Fruit fly (Drosophila melanogaster): ENCODE measurements around the gene CycT.

Gene CycT

dm6 chr3L:17566335-17567242 lies 9.0 kb upstream of the CycT start (continued):
- TF ChIP-seq CG9932 (GFP tag; IDR thresholded peaks at IDR 0.05) (no peak), CG3995 (GFP tag; optimal IDR thresholded peaks at IDR 0.05) (no peak), CG4820 (GFP tag; optimal IDR thresholded peaks at IDR 0.05) (peak; percentile 61), YL-1 (GFP tag; optimal IDR thresholded peaks at IDR 0.05) (peak; percentile 51), sima (GFP tag; optimal IDR thresholded peaks at IDR 0.05) (no peak), CG31224 (GFP tag; IDR thresholded peaks at IDR 0.05) (no peak), Optix (GFP tag; IDR thresholded peaks at IDR 0.05) (0 out of 3 replicates have a peak, but pooled peaks have one; percentile 63), CG17612 (GFP tag; IDR thresholded peaks at IDR 0.05) (no peak), NC2α (GFP tag; optimal IDR thresholded peaks at IDR 0.05) (no peak), CG12219 (GFP tag; optimal IDR thresholded peaks at IDR 0.05) (peak; percentile 79), CG7786 (GFP tag; optimal IDR thresholded peaks at IDR 0.05) (no peak), Sin3A (optimal IDR thresholded peaks at IDR 0.05) (no peak), PHDP (tag; optimal IDR thresholded peaks at IDR 0.05) (peak; percentile 77), CG1832 (GFP tag; optimal IDR thresholded peaks at IDR 0.05) (no peak), CG4730 (GFP tag; IDR thresholded peaks at IDR 0.05) (peak; percentile 53; the same call in 1 of the 2 replicates), CG10209 (GFP tag; optimal IDR thresholded peaks at IDR 0.05) (peak; percentile 78), CkIIα-i1 (GFP tag; IDR thresholded peaks at IDR 0.05) (no peak), CG7271 (tag; optimal IDR thresholded peaks at IDR 0.05) (no peak), CG12071 (GFP tag; optimal IDR thresholded peaks at IDR 0.05) (peak; percentile 58), vnd (GFP tag; IDR thresholded peaks at IDR 0.05; ENCODE audit: partially characterized antibody) (peak; percentile 40; the same call in 1 of the 3 replicates), ken (GFP tag; IDR thresholded peaks at IDR 0.05) (peak; percentile 82), chinmo (GFP tag; IDR thresholded peaks at IDR 0.05; ENCODE audit: partially characterized antibody) (peak; percentile 76; the same call in 1 of the 4 replicates), CG15479 (GFP tag; optimal IDR thresholded peaks at IDR 0.05) (no peak), hb (GFP tag; IDR thresholded peaks at IDR 0.05; ENCODE audit: partially characterized antibody) (no peak), so (GFP tag; IDR thresholded peaks at IDR 0.05) (peak; percentile 77; the same call in 2 of the 3 replicates), jigr1 (GFP tag; IDR thresholded peaks at IDR 0.05) (peak; percentile 51; the same call in 1 of the 3 replicates), Med (GFP tag) (peak; percentile 77), ems (GFP tag; optimal IDR thresholded peaks at IDR 0.05) (peak; percentile 44), gsb-n (tag; optimal IDR thresholded peaks at IDR 0.05) (peak; percentile 79), CG2875 (GFP tag; optimal IDR thresholded peaks at IDR 0.05) (peak; percentile 87), CG8290 (GFP tag; optimal IDR thresholded peaks at IDR 0.05) (no peak), CG8290 (tag; optimal IDR thresholded peaks at IDR 0.05) (peak in 1 of 2 experiments; percentile 31), shn (GFP tag; optimal IDR thresholded peaks at IDR 0.05) (no peak), CG11560 (tag; IDR thresholded peaks at IDR 0.05) (no peak; the same call in 2 of the 3 replicates), tna (GFP tag; IDR thresholded peaks at IDR 0.05; ENCODE audit: partially characterized antibody) (no peak), Dip3 (GFP tag; optimal IDR thresholded peaks at IDR 0.05) (no peak), CG11695 (GFP tag; IDR thresholded peaks at IDR 0.05) (peak; percentile 71; the same call in 2 of the 3 replicates), Atf-2 (GFP tag; optimal IDR thresholded peaks at IDR 0.05) (no peak), fd102C (GFP tag; optimal IDR thresholded peaks at IDR 0.05) (no peak), grn (GFP tag; optimal IDR thresholded peaks at IDR 0.05) (no peak), Scr (GFP tag; IDR thresholded peaks at IDR 0.05; ENCODE audit: partially characterized antibody) (no peak), Hsf (GFP tag; optimal IDR thresholded peaks at IDR 0.05) (peak; percentile 26), zfh1 (GFP tag; IDR thresholded peaks at IDR 0.05) (peak; percentile 73), hth (optimal IDR thresholded peaks at IDR 0.05) (no peak), Meics (GFP tag; optimal IDR thresholded peaks at IDR 0.05) (peak; percentile 62), pb (GFP tag; optimal IDR thresholded peaks at IDR 0.05) (no peak), Oli (tag; optimal IDR thresholded peaks at IDR 0.05) (peak; percentile 92), CG14860 (GFP tag; IDR thresholded peaks at IDR 0.05; ENCODE audit: partially characterized antibody) (0 out of 3 replicates have a peak, but pooled peaks have one; percentile 45), CG11093 (GFP tag; IDR thresholded peaks at IDR 0.05) (peak; percentile 80)
